Fruit fly (Drosophila melanogaster): Measurements from ENCODE around the gene sage.

DNA sequence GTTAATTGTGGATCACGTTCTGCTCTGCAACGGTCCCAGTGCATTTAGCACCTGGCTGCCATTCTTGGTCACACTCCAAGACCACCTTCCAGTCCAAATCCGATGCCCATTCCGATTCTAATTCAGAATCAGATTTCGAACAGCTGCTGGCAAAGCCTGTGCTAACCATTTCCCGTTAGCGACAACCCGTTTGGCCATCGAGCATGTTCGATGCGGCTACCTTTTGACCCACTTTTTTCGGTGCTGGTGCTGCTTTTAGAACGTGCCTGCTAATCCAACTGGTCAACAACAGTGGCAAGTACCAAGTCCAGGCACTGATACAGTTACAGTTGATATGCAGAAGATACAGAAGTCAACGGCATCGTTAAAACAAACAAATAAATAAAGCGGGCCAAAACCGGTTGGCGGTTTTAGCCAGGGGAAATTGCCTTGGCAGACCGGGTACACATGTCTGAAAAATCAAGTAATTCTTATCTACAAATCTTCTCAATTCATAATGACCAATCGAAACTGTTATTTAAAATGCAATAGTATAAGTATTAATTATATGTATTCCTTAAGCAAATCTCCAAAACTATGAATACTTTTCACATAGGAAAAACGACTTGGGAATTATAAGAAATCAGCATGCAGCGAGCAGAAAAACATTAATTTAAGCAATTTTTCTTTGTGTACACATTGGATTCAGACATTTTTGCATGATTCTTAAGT is 14.8 kb downstream of the sage start:
- TF ChIP-seq psq (GFP tag; optimal IDR thresholded peaks at IDR 0.05) (no peak), Dfd (GFP tag; optimal IDR thresholded peaks at IDR 0.05) (no peak), jim (GFP tag; optimal IDR thresholded peaks at IDR 0.05) (no peak)
